Worm (Caenorhabditis elegans): ENCODE data around the gene cec-6.

DNA sequence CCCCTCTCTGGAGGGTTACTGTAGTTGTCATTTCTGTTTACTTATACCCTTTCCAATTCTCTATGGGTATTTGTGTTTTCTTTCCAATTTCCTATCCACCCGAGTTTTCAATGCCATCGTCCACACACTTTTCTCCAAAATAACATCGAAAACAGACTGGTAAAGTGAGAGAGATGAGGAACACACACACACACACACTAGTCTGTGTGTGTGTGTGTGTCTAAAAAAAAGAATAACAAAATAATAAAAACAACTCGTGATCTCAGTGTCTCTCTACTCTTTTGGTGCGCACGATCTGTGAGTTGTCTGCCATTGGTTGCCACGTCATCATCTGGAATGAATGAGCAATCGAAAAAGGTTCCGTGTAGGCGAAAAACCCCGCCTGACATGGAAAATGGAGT is 41.7 kb downstream of the cec-6 start:
- TF ChIP-seq dao-5 (tag; optimal IDR thresholded peaks at IDR 0.05) (no peak), him-1 (tag; optimal IDR thresholded peaks at IDR 0.05) (no peak), W03F9.2 (tag; optimal IDR thresholded peaks at IDR 0.05) (no peak)

Data from whole organism, L4/young adult.